Worm (Caenorhabditis elegans): ENCODE data around the gene F46B6.5.

ce11 chrV:9796002-9796401, 13.1 kb upstream of the F46B6.5 start:
- TF ChIP-seq pes-1 (GFP tag; IDR thresholded peaks at IDR 0.05) (no peak), F13C5.2 (tag; optimal IDR thresholded peaks at IDR 0.05) (no peak), B0310.2 (tag; optimal IDR thresholded peaks at IDR 0.05) (no peak), flt-1 (GFP tag; IDR thresholded peaks at IDR 0.05) (no peak), ama-1 (optimal IDR thresholded peaks at IDR 0.05) (no peak), sea-1 (GFP tag; conservative IDR thresholded peaks at IDR 0.05) (no peak), ceh-13 (GFP tag; optimal IDR thresholded peaks at IDR 0.05) (no peak), tbx-37 (GFP tag; conservative IDR thresholded peaks at IDR 0.05) (no peak), ets-7 (tag; optimal IDR thresholded peaks at IDR 0.05) (no peak), hmbx-1 (tag; optimal IDR thresholded peaks at IDR 0.05) (no peak)
